Worm (Caenorhabditis elegans): ENCODE results near the gene T05C12.11.
A peak's percentile ranks its signal among the peaks of the same experiment; 100 is the strongest.

T05C12.11 gene

DNA sequence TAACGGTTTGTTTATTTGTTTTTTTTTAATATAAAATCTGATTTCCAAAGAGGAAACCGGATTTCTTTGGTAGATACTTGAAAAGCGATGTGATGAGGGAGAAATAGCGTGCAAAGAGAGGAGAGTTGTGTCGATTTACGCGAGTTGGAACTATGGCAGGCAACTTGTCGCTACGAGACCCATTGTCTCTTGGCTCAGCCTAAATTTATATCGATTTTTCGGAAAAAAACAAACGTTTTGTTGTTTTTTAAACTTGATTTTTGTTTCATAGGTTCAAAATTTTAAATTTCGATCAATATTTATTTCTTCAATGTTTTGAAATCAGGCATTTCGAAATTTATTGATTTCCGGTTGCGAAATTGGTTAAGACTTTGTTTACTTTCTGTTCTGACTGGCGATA lies 46.2 kb upstream of the T05C12.11 start, which contains the start of gene M110.3:
Gene M110.3, minus strand, starts transcription at position 184 of the 400 bp plus-strand sequence.
- TF ChIP-seq hmg-1.1 (GFP tag; IDR thresholded peaks at IDR 0.05) = peak; percentile 57; the same call in 1 of the 2 replicates
- peak; percentile 53 for TF ChIP-seq dpl-1 (GFP tag; optimal IDR thresholded peaks at IDR 0.05)
- peak; percentile 38 for TF ChIP-seq mep-1 (tag; optimal IDR thresholded peaks at IDR 0.05)
- TF ChIP-seq rbr-2 (tag; optimal IDR thresholded peaks at IDR 0.05) = peak; percentile 29
- TF ChIP-seq nhr-11 (tag; optimal IDR thresholded peaks at IDR 0.05) = no peak
- TF ChIP-seq lsy-2 (tag; optimal IDR thresholded peaks at IDR 0.05) = peak in 1 of 2 experiments; percentile 76
- TF ChIP-seq lin-38 (GFP tag; IDR thresholded peaks at IDR 0.05) = 0 out of 2 replicates have a peak, but pooled peaks have one; percentile 25
- TF ChIP-seq set-16 (GFP tag; IDR thresholded peaks at IDR 0.05) = no peak
- no peak for TF ChIP-seq unc-62 (GFP tag; optimal IDR thresholded peaks at IDR 0.05 in 1 of 2)
- TF ChIP-seq unc-62 (tag; optimal IDR thresholded peaks at IDR 0.05) = no peak
- TF ChIP-seq daf-16 (GFP tag; optimal IDR thresholded peaks at IDR 0.05) = no peak
- TF ChIP-seq daf-16 (tag; optimal IDR thresholded peaks at IDR 0.05) = peak; percentile 37
- no peak for TF ChIP-seq dmd-8 (GFP tag; IDR thresholded peaks at IDR 0.05)
- TF ChIP-seq nhr-25 (tag; optimal IDR thresholded peaks at IDR 0.05; ENCODE audit: borderline replicate concordance, insufficient read depth) = no peak
- peak; percentile 76 for TF ChIP-seq R02D3.7 (tag; optimal IDR thresholded peaks at IDR 0.05)
- peak; percentile 17 for TF ChIP-seq nhr-28 (tag; optimal IDR thresholded peaks at IDR 0.05)
- peak; percentile 45 for TF ChIP-seq hlh-30 (tag; optimal IDR thresholded peaks at IDR 0.05; ENCODE audit: insufficient read depth)
- no peak for TF ChIP-seq cey-2 (tag; optimal IDR thresholded peaks at IDR 0.05; ENCODE audit: borderline replicate concordance, insufficient read depth)
- TF ChIP-seq unc-130 (GFP tag; optimal IDR thresholded peaks at IDR 0.05) = peak; percentile 23
- TF ChIP-seq ceh-28 (tag; optimal IDR thresholded peaks at IDR 0.05) = peak; percentile 42
- no peak for TF ChIP-seq saeg-2 (GFP tag; IDR thresholded peaks at IDR 0.05)
- peak; percentile 45 for TF ChIP-seq fkh-10 (GFP tag; optimal IDR thresholded peaks at IDR 0.05)
- peak; percentile 25 for TF ChIP-seq dve-1 (tag; optimal IDR thresholded peaks at IDR 0.05; ENCODE audit: insufficient read depth)
- no peak for TF ChIP-seq hlh-11 (tag; optimal IDR thresholded peaks at IDR 0.05)
- no peak for TF ChIP-seq dmd-9 (GFP tag; IDR thresholded peaks at IDR 0.05)

DNA sequence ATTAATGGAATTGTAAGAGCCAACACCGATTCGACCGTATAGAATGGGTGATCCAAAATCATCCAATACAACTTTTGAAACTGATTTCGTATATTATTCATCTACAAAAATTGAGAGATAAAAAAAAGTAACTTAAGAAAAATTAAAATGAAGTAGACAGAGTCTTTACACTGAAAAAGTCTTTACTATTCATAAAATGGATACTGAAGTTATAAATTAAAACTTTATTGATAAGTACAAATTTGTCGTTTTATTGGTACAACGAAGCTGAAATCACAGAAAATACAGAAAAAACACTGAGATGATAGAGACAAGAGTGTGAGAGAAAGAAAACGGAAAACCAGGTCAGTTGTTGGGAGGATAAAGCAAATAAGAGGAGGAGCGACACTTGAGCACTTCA lies 44.1 kb upstream of the T05C12.11 start, which contains the start of gene M110.10:
Gene M110.10, minus strand, starts transcription at position 101 of the 400 bp plus-strand sequence.
- TF ChIP-seq aha-1 (tag) (peak; percentile 6), unc-62 (GFP tag; optimal IDR thresholded peaks at IDR 0.05 in 1 of 2) (peak in 1 of 2 experiments; percentile 71), unc-62 (tag; optimal IDR thresholded peaks at IDR 0.05) (no peak), ztf-7 (tag; optimal IDR thresholded peaks at IDR 0.05) (no peak)

DNA sequence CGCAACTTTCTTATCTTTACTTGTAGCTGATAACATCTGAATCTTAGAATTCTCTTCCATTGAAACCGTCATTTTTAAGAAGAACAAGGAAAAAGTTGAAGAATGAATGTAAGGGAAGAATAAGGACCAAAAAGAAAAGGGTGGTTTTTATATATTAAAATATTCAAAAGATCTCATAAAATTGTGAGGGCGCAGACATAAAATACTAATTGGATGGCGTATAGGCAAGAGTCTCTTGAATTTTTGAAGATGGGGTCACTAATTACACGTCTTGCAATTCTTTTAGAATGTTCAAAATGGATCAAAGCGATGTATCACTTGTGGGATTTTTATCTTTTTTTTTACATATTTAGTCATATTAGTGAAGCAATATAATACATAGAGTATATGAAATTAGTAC lies 42.4 kb upstream of the T05C12.11 start, which contains the start of gene twk-3:
Gene twk-3, minus strand, starts transcription at position 101 of the 400 bp plus-strand sequence.
- no peak for TF ChIP-seq zip-2 (tag; optimal IDR thresholded peaks at IDR 0.05)
- no peak for TF ChIP-seq mep-1 (tag; optimal IDR thresholded peaks at IDR 0.05)
- no peak for TF ChIP-seq unc-39 (tag; optimal IDR thresholded peaks at IDR 0.05)
- no peak for TF ChIP-seq tag-97 (GFP tag; IDR thresholded peaks at IDR 0.05)
- no peak for TF ChIP-seq ceh-20 (GFP tag; IDR thresholded peaks at IDR 0.05)
- TF ChIP-seq fos-1 (tag; optimal IDR thresholded peaks at IDR 0.05) = no peak
- TF ChIP-seq lir-3 (tag; optimal IDR thresholded peaks at IDR 0.05) = no peak
- TF ChIP-seq snpc-4 (tag; optimal IDR thresholded peaks at IDR 0.05) = no peak
- no peak for TF ChIP-seq dmd-6 (GFP tag; IDR thresholded peaks at IDR 0.05)
- TF ChIP-seq T20F7.1 (GFP tag; optimal IDR thresholded peaks at IDR 0.05) = no peak
- TF ChIP-seq nhr-77 (tag; optimal IDR thresholded peaks at IDR 0.05) = no peak
- TF ChIP-seq hlh-30 (tag; optimal IDR thresholded peaks at IDR 0.05; ENCODE audit: insufficient read depth) = no peak
- TF ChIP-seq daf-19 (GFP tag; conservative IDR thresholded peaks at IDR 0.05) = no peak
- no peak for TF ChIP-seq ZK546.5 (tag; optimal IDR thresholded peaks at IDR 0.05)
- TF ChIP-seq R02D3.7 (tag; optimal IDR thresholded peaks at IDR 0.05) = no peak
- no peak for TF ChIP-seq nhr-11 (tag; optimal IDR thresholded peaks at IDR 0.05)
- TF ChIP-seq saeg-2 (GFP tag; IDR thresholded peaks at IDR 0.05) = no peak
- no peak for TF ChIP-seq zag-1 (tag; optimal IDR thresholded peaks at IDR 0.05)
- TF ChIP-seq nhr-25 (tag; optimal IDR thresholded peaks at IDR 0.05; ENCODE audit: borderline replicate concordance, insufficient read depth) = no peak

Data from whole organism, L4 larva.